Worm (Caenorhabditis elegans) whole organism, L3 larva: ENCODE data around the gene Y82E9BR.8.
A peak's percentile ranks its signal among the peaks of the same experiment; 100 is the strongest.

Experiments used
- ZK546.5 ChIP-seq: sonication (generic microtip); optimal IDR thresholded peaks from 2 replicates; lab custom pipeline; 2017; ENCODE audit warnings: missing biosample characterization, missing genetic modification characterization
- aly-2 ChIP-seq: fragments of 150-350 bp; optimal IDR thresholded peaks from 2 replicates; lab custom pipeline; 2014; ENCODE audit warnings: missing biosample characterization, missing genetic modification characterization
- ama-1 ChIP-seq: fragments of 150-350 bp; optimal IDR thresholded peaks from 2 replicates; lab custom pipeline; 2018
- ceh-16 ChIP-seq: sonication (generic microtip); optimal IDR thresholded peaks from 2 replicates; lab custom pipeline; 2017; ENCODE audit warnings: missing biosample characterization, missing genetic modification characterization
- ceh-82 ChIP-seq: fragments of 150-350 bp; optimal IDR thresholded peaks from 2 replicates; lab custom pipeline; 2014; ENCODE audit warnings: missing biosample characterization, missing genetic modification characterization
- ceh-9 ChIP-seq: sonication (generic microtip); optimal IDR thresholded peaks from 2 replicates; lab custom pipeline; 2018; ENCODE audit warnings: missing biosample characterization, missing genetic modification characterization
- daf-12 ChIP-seq: fragments of 150-350 bp; optimal IDR thresholded peaks from 2 replicates; lab custom pipeline; 2014; ENCODE audit warnings: missing biosample characterization, missing genetic modification reagents, missing genetic modification characterization
- egl-27 ChIP-seq: sonication (generic microtip); optimal IDR thresholded peaks from 4 replicates; lab custom pipeline; 2017; ENCODE audit warnings: missing biosample characterization, missing genetic modification reagents, missing genetic modification characterization
- egl-5 ChIP-seq: fragments of 150-350 bp; optimal IDR thresholded peaks from 2 replicates; lab custom pipeline; 2017; ENCODE audit warnings: missing biosample characterization, missing genetic modification reagents, missing genetic modification characterization, inconsistent platforms
- elt-2 ChIP-seq: sonication (generic microtip); optimal IDR thresholded peaks from 2 replicates; lab custom pipeline; 2016; ENCODE audit warnings: missing genetic modification reagents, mild to moderate bottlenecking, missing genetic modification characterization, missing compliant biosample characterization
- elt-3 ChIP-seq, 3 experiments: fragments of 150-350 bp in 1 of 3; sonication (generic microtip) in 2 of 3; optimal IDR thresholded peaks; 2 replicates in 2 of 3; 4 replicates in 1 of 3; lab custom pipeline; 2014 to 2017; ENCODE audit warnings: missing biosample characterization in 3 of 3, missing genetic modification characterization in 3 of 3
- fkh-10 ChIP-seq: sonication (generic microtip); optimal IDR thresholded peaks from 2 replicates; lab custom pipeline; 2017; ENCODE audit warnings: missing biosample characterization, missing genetic modification reagents, missing genetic modification characterization
- fkh-2 ChIP-seq: fragments of 150-350 bp; optimal IDR thresholded peaks from 2 replicates; lab custom pipeline; 2014; ENCODE audit warnings: missing biosample characterization, missing genetic modification reagents, missing genetic modification characterization
- fos-1 ChIP-seq: fragments of 150-350 bp; optimal IDR thresholded peaks from 2 replicates; lab custom pipeline; 2014; ENCODE audit warnings: missing biosample characterization, missing genetic modification characterization
- jun-1 ChIP-seq: fragments of 150-350 bp; optimal IDR thresholded peaks from 2 replicates; lab custom pipeline; 2014; ENCODE audit warnings: missing biosample characterization, missing genetic modification reagents, missing genetic modification characterization
- lin-15B ChIP-seq: fragments of 150-350 bp; optimal IDR thresholded peaks from 2 replicates; lab custom pipeline; 2014; ENCODE audit warnings: missing biosample characterization, missing genetic modification characterization
- lin-39 ChIP-seq: fragments of 150-350 bp; optimal IDR thresholded peaks from 2 replicates; lab custom pipeline; 2018; ENCODE audit warnings: missing biosample characterization, missing genetic modification reagents, missing genetic modification characterization
- mml-1 ChIP-seq: fragments of 150-350 bp; sonication (generic microtip); optimal IDR thresholded peaks from 3 replicates; lab custom pipeline; 2014; ENCODE audit warnings: missing biosample characterization, missing genetic modification characterization
- nhr-12 ChIP-seq: fragments of 150-350 bp; optimal IDR thresholded peaks from 2 replicates; lab custom pipeline; 2014; ENCODE audit warnings: missing biosample characterization, missing genetic modification characterization
- nhr-23 ChIP-seq: fragments of 150-350 bp; optimal IDR thresholded peaks from 2 replicates; lab custom pipeline; 2014; ENCODE audit warnings: missing biosample characterization, missing genetic modification reagents, missing genetic modification characterization
- nhr-237 ChIP-seq: fragments of 150-350 bp; optimal IDR thresholded peaks from 2 replicates; lab custom pipeline; 2014; ENCODE audit warnings: missing biosample characterization, missing genetic modification characterization
- nhr-25 ChIP-seq: sonication (generic microtip); optimal IDR thresholded peaks from 2 replicates; lab custom pipeline; 2017; ENCODE audit warnings: missing biosample characterization, missing genetic modification characterization
- nhr-28 ChIP-seq: fragments of 150-350 bp; optimal IDR thresholded peaks from 2 replicates; lab custom pipeline; 2014; ENCODE audit warnings: missing biosample characterization, missing genetic modification characterization
- nhr-43 ChIP-seq: sonication (generic microtip); optimal IDR thresholded peaks from 2 replicates; lab custom pipeline; 2016; ENCODE audit warnings: mild to moderate bottlenecking, missing genetic modification characterization, missing compliant biosample characterization; ENCODE audit not compliant: poor library complexity, severe bottlenecking
- nhr-67 ChIP-seq: fragments of 150-350 bp; optimal IDR thresholded peaks from 2 replicates; lab custom pipeline; 2014; ENCODE audit warnings: missing biosample characterization, missing genetic modification characterization
- nhr-76 ChIP-seq: fragments of 150-350 bp; sonication (generic microtip); optimal IDR thresholded peaks from 5 replicates; lab custom pipeline; 2014; ENCODE audit warnings: missing biosample characterization, missing genetic modification characterization
- nhr-77 ChIP-seq: fragments of 150-350 bp; optimal IDR thresholded peaks from 2 replicates; lab custom pipeline; 2014; ENCODE audit warnings: missing biosample characterization, missing genetic modification characterization
- pqm-1 ChIP-seq: fragments of 150-350 bp; optimal IDR thresholded peaks from 2 replicates; lab custom pipeline; 2017; ENCODE audit warnings: missing biosample characterization, missing genetic modification characterization, inconsistent platforms
- skn-1 ChIP-seq: fragments of 150-350 bp; optimal IDR thresholded peaks from 2 replicates; lab custom pipeline; 2014; ENCODE audit warnings: missing biosample characterization, missing genetic modification characterization
- snpc-4 ChIP-seq: fragments of 150-350 bp; optimal IDR thresholded peaks from 2 replicates; lab custom pipeline; 2014; ENCODE audit warnings: missing biosample characterization, missing genetic modification characterization
- tbx-2 ChIP-seq: sonication (generic microtip); optimal IDR thresholded peaks from 2 replicates; lab custom pipeline; 2016; ENCODE audit warnings: mild to moderate bottlenecking, missing genetic modification characterization, missing compliant biosample characterization
- unc-62 ChIP-seq: fragments of 150-350 bp; sonication (generic microtip); optimal IDR thresholded peaks from 4 replicates; lab custom pipeline; 2014; ENCODE audit warnings: missing biosample characterization, missing genetic modification reagents, missing genetic modification characterization
- zag-1 ChIP-seq: fragments of 150-350 bp; optimal IDR thresholded peaks from 2 replicates; lab custom pipeline; 2014; ENCODE audit warnings: missing biosample characterization, missing genetic modification characterization
- ztf-11 ChIP-seq: fragments of 150-350 bp; optimal IDR thresholded peaks from 2 replicates; lab custom pipeline; 2014; ENCODE audit warnings: missing biosample characterization, missing genetic modification characterization

Y82E9BR.8 gene

DNA sequence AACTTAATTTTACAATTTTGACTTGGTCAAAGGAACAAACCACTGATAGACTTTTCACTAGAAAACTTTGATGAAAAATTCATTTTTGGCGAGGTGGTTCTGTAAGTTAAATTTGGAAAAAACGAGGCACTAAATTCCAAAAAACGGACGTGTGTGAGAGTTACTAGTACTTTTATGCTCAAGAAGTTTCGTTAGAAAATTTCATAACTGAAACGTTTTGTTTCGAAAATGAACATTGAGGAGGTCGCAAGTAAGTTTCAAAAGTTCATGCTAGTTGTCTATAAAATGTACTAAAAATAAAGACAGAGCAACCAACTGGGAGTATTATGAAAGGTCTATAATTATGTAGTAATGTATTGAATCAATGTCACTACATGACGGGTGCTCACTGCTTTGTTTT is 33.9 kb upstream of the Y82E9BR.8 start, which contains the start of gene pals-17:
pals-17 (minus strand) TSS at position 101 of the 400 bp plus-strand sequence.
- no peak for TF ChIP-seq nhr-23 (tag; lab: Kevin White, UChicago)
- TF ChIP-seq ztf-11 (tag; lab: Kevin White, UChicago) = no peak
- no peak for TF ChIP-seq lin-15B (tag; lab: Kevin White, UChicago)
- TF ChIP-seq fkh-10 (GFP tag; lab: Kevin White, UChicago) = no peak
- no peak for TF ChIP-seq ceh-82 (tag; lab: Kevin White, UChicago)
- no peak for TF ChIP-seq jun-1 (tag; lab: Kevin White, UChicago)
- TF ChIP-seq nhr-12 (tag; lab: Kevin White, UChicago) = no peak
- no peak for TF ChIP-seq snpc-4 (tag; lab: Kevin White, UChicago)
- TF ChIP-seq fos-1 = no peak
- TF ChIP-seq nhr-28 (tag; lab: Kevin White, UChicago) = no peak
- TF ChIP-seq egl-27 (tag; lab: Kevin White, UChicago) = no peak
- no peak for TF ChIP-seq elt-3 (tag; optimal IDR thresholded peaks at IDR 0.05; lab: Kevin White, UChicago)
- TF ChIP-seq unc-62 (GFP tag; lab: Kevin White, UChicago) = no peak
- no peak for TF ChIP-seq ama-1 (lab: Kevin White, UChicago)
- TF ChIP-seq ceh-16 = no peak
- TF ChIP-seq nhr-67 (tag; lab: Kevin White, UChicago) = no peak
- TF ChIP-seq nhr-76 (tag; lab: Kevin White, UChicago) = no peak
- TF ChIP-seq ceh-9 = no peak
- no peak for TF ChIP-seq fkh-2 (tag; lab: Kevin White, UChicago)
- no peak for TF ChIP-seq pqm-1 (tag; lab: Kevin White, UChicago)

DNA sequence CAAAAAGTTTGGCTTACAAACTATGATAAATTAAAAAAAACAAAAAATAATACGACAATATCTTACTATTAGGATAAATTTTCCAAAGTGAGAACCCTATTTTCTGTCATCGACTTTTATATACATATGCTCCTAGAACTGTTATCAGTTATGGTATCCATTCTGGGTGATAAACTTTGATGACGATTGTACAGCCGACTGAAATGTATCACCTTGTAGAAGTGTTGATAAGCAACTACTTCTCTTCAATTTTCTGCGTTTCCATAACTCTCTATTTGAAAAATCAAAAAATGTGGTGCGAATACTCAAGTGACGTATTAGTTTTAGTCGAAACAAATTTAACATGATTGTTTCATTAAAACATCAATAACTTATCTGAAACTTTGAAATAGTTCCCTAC is 32.1 kb upstream of the Y82E9BR.8 start:
- peak; percentile 95 for TF ChIP-seq elt-2
- peak; percentile 27 for TF ChIP-seq fos-1
- TF ChIP-seq nhr-25 = no peak
- TF ChIP-seq jun-1 (tag; lab: Kevin White, UChicago) = peak; percentile 72
- no peak for TF ChIP-seq aly-2 (tag; lab: Kevin White, UChicago)
- peak; percentile 86 for TF ChIP-seq pqm-1 (tag; lab: Kevin White, UChicago)
- TF ChIP-seq zag-1 (tag; lab: Kevin White, UChicago) = no peak
- TF ChIP-seq, all 47 proteins: peak for 4

DNA sequence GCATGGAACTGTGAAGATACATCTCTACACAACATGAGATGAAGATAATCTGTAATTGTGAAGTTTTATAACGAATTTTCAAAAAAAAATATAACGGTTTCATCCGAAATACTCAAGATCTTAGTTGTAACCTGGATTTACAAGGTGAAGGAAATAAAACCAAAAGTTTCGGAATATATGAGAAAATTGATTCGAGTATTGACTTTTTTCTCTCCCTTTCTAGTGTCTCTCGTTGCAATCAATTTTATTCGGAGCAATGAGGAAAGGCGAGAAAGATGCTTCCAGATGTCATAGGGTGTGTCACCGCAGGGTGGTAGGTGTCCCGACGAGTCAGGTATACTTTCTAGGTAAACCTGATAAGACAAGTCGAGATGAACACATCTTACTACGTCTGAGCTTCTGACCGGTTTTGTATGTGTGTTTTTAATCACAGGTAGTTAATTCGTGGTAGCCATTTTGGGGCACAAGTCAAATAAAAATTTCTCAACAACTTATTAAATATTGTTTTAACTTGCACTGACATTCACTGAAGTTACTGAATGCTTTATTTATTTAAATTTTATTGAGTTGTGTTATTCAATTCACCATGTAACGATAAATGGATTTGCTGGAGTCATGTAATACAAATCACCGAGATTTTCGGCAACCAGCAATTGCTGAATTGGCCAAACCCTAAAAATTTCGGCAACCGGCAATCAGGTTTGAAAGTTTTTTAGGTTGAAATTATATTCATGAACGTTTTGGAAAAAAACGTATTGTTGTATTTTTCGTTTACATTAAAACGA is 30.6 kb upstream of the Y82E9BR.8 start, which contains the start of gene pals-20:
pals-20 (minus strand) TSS at position 51 of the 785 bp plus-strand sequence.
- no peak for TF ChIP-seq fos-1
- TF ChIP-seq skn-1 (tag; lab: Kevin White, UChicago) = no peak
- TF ChIP-seq nhr-43 (tag; lab: Kevin White, UChicago) = no peak
- peak; percentile 16 for TF ChIP-seq pqm-1 (tag; lab: Kevin White, UChicago)
- no peak for TF ChIP-seq fkh-10 (GFP tag; lab: Kevin White, UChicago)
- no peak for TF ChIP-seq lin-39 (tag; lab: Kevin White, UChicago)
- no peak for TF ChIP-seq daf-12 (tag; lab: Kevin White, UChicago)
- TF ChIP-seq unc-62 (GFP tag; lab: Kevin White, UChicago) = no peak
- no peak for TF ChIP-seq egl-5 (tag; lab: Kevin White, UChicago)
- no peak for TF ChIP-seq nhr-237 (tag; lab: Kevin White, UChicago)
- peak; percentile 49 for TF ChIP-seq elt-2
- no peak for TF ChIP-seq tbx-2 (tag; lab: Kevin White, UChicago)
- TF ChIP-seq zag-1 (tag; lab: Kevin White, UChicago) = no peak
- no peak for TF ChIP-seq nhr-77 (tag; lab: Kevin White, UChicago)

DNA sequence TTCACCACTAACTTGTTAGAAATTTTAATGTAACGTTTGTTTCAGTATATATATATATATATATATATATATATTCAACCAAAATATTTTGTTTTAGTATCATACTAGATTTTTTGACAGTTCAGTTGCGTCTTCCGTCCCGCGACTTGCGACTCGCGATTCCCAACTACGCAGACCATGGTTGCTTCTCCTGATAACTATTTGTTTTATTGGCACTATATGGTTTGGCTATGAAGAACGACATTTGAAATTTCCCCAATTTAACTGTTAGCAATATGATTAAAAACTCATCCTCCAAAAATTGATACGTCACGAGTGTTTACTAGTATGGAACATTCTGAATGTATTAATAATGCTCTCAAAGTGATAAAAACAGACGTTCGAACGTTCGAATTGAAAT is 26.8 kb upstream of the Y82E9BR.8 start:
- TF ChIP-seq mml-1 (tag; lab: Kevin White, UChicago) (no peak), daf-12 (tag; lab: Kevin White, UChicago) (no peak), elt-2 (peak; percentile 31), lin-15B (tag; lab: Kevin White, UChicago) (no peak)

DNA sequence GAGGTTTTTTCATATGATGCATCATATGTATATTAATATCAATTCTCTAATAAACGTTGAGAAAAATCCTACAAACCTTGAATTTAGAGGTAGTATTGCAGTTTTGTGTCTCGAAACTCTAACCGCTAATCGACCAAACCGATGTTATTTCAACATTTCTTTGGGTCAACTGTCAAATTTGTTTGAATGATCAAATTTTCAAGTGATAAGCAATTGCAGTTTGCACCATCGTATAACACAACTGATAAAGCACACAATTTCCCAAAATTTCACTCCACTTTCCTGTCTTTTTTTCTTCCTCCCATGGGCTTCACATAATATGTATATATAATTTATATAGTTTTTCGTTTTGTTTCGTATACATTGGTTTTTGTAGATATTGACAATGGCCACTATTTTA is 26.2 kb upstream of the Y82E9BR.8 start, which contains the start of the genes fbxa-138 and Y82E9BR.5:
fbxa-138 (minus strand) TSS at position 161 of the 400 bp plus-strand sequence.
Y82E9BR.5 (plus strand) TSS at position 279 of the 400 bp plus-strand sequence.
- peak; percentile 81 for TF ChIP-seq elt-2
- peak; percentile 32 for TF ChIP-seq pqm-1 (tag; lab: Kevin White, UChicago)
- no peak for TF ChIP-seq ZK546.5 (tag; lab: Kevin White, UChicago)
- peak; percentile 21 for TF ChIP-seq jun-1 (tag; lab: Kevin White, UChicago)
